Fruit fly (Drosophila melanogaster): Measurements from ENCODE around the gene CG14086.
A peak's percentile ranks its signal among the peaks of the same experiment; 100 is the strongest.

The CG14086 gene

dm6 chr3L:19280283-19280682 lies 4.7 kb downstream of the CG14086 start:
- TF ChIP-seq Hr96 (GFP tag; optimal IDR thresholded peaks at IDR 0.05) (no peak), CG11617 (GFP tag; optimal IDR thresholded peaks at IDR 0.05) (no peak), CG33017 (tag; optimal IDR thresholded peaks at IDR 0.05) (no peak), cic (GFP tag; optimal IDR thresholded peaks at IDR 0.05) (no peak), Clk (GFP tag; optimal IDR thresholded peaks at IDR 0.05) (no peak), Crg-1 (GFP tag; optimal IDR thresholded peaks at IDR 0.05) (no peak), kay (GFP tag; ENCODE audit: borderline replicate concordance) (no peak), CG7101 (tag; optimal IDR thresholded peaks at IDR 0.05) (no peak), CG1620 (GFP tag; optimal IDR thresholded peaks at IDR 0.05) (no peak), pad (GFP tag; optimal IDR thresholded peaks at IDR 0.05) (no peak), CG12768 (GFP tag; optimal IDR thresholded peaks at IDR 0.05) (no peak), tj (GFP tag; optimal IDR thresholded peaks at IDR 0.05) (no peak), CG7045 (GFP tag; optimal IDR thresholded peaks at IDR 0.05) (no peak), toe (GFP tag; optimal IDR thresholded peaks at IDR 0.05) (no peak), bab1 (GFP tag; optimal IDR thresholded peaks at IDR 0.05) (no peak), ovo (GFP tag; optimal IDR thresholded peaks at IDR 0.05) (no peak), Mnt (GFP tag; optimal IDR thresholded peaks at IDR 0.05) (no peak)

dm6 chr3L:19280700-19281099 lies 5.1 kb downstream of the CG14086 start, which contains the start of gene CG14089:
CG14089 (minus strand) TSS chr3L:19280800.
- TF ChIP-seq CG14711 (tag; optimal IDR thresholded peaks at IDR 0.05) = no peak
- TF ChIP-seq toe (GFP tag; optimal IDR thresholded peaks at IDR 0.05) = no peak
- no peak for TF ChIP-seq CG1620 (GFP tag; optimal IDR thresholded peaks at IDR 0.05)
- TF ChIP-seq CG7045 (GFP tag; optimal IDR thresholded peaks at IDR 0.05) = no peak
- no peak for TF ChIP-seq kay (GFP tag; ENCODE audit: borderline replicate concordance)
- TF ChIP-seq CG12768 (GFP tag; optimal IDR thresholded peaks at IDR 0.05) = no peak
- TF ChIP-seq Mnt (GFP tag; optimal IDR thresholded peaks at IDR 0.05) = no peak
- TF ChIP-seq CG7101 (tag; optimal IDR thresholded peaks at IDR 0.05) = no peak

dm6 chr3L:19288395-19288969 lies 12.9 kb downstream of the CG14086 start:
- no peak for TF ChIP-seq CG14711 (tag; optimal IDR thresholded peaks at IDR 0.05)
- TF ChIP-seq toe (GFP tag; optimal IDR thresholded peaks at IDR 0.05) = no peak
- peak; percentile 52 for TF ChIP-seq Mnt (GFP tag; optimal IDR thresholded peaks at IDR 0.05)
- no peak for TF ChIP-seq Crg-1 (GFP tag; optimal IDR thresholded peaks at IDR 0.05)
- TF ChIP-seq CG11617 (GFP tag; optimal IDR thresholded peaks at IDR 0.05) = peak; percentile 39
- no peak for TF ChIP-seq CG7101 (tag; optimal IDR thresholded peaks at IDR 0.05)

dm6 chr3L:19289411-19289810 lies 13.8 kb downstream of the CG14086 start:
- TF ChIP-seq cic (GFP tag; optimal IDR thresholded peaks at IDR 0.05) (no peak), Hr96 (GFP tag; optimal IDR thresholded peaks at IDR 0.05) (no peak), Crg-1 (GFP tag; optimal IDR thresholded peaks at IDR 0.05) (no peak), cnc (optimal IDR thresholded peaks at IDR 0.05) (no peak), CG12768 (GFP tag; optimal IDR thresholded peaks at IDR 0.05) (no peak), CG5204 (GFP tag; optimal IDR thresholded peaks at IDR 0.05) (no peak), Clk (GFP tag; optimal IDR thresholded peaks at IDR 0.05) (no peak), ovo (GFP tag; optimal IDR thresholded peaks at IDR 0.05) (no peak), CG7045 (GFP tag; optimal IDR thresholded peaks at IDR 0.05) (no peak), CG11617 (GFP tag; optimal IDR thresholded peaks at IDR 0.05) (no peak), CG7101 (tag; optimal IDR thresholded peaks at IDR 0.05) (no peak), CG1620 (GFP tag; optimal IDR thresholded peaks at IDR 0.05) (no peak), CG33017 (tag; optimal IDR thresholded peaks at IDR 0.05) (no peak), bab1 (GFP tag; optimal IDR thresholded peaks at IDR 0.05) (no peak), kay (GFP tag; ENCODE audit: borderline replicate concordance) (no peak), CG14711 (tag; optimal IDR thresholded peaks at IDR 0.05) (no peak), tj (GFP tag; optimal IDR thresholded peaks at IDR 0.05) (no peak), Mnt (GFP tag; optimal IDR thresholded peaks at IDR 0.05) (no peak), toe (GFP tag; optimal IDR thresholded peaks at IDR 0.05) (no peak), pad (GFP tag; optimal IDR thresholded peaks at IDR 0.05) (no peak)

- TF ChIP-seq CG7045 (GFP tag; optimal IDR thresholded peaks at IDR 0.05) = no peak
Observed at dm6 chr3L:19291465-19292413, 16.1 kb downstream of the CG14086 start.

dm6 chr3L:19292440-19293175 lies 17.0 kb downstream of the CG14086 start, which contains the start of gene Gbs-76A:
Gbs-76A (minus strand) TSS chr3L:19292766.
- TF ChIP-seq bab1 (GFP tag; optimal IDR thresholded peaks at IDR 0.05) (peak; percentile 40), Mnt (GFP tag; optimal IDR thresholded peaks at IDR 0.05) (no peak), CG7045 (GFP tag; optimal IDR thresholded peaks at IDR 0.05) (peak; percentile 80), CG5204 (GFP tag; optimal IDR thresholded peaks at IDR 0.05) (no peak), pad (GFP tag; optimal IDR thresholded peaks at IDR 0.05) (peak; percentile 68), Crg-1 (GFP tag; optimal IDR thresholded peaks at IDR 0.05) (no peak), CG12768 (GFP tag; optimal IDR thresholded peaks at IDR 0.05) (peak; percentile 63), kay (GFP tag; ENCODE audit: borderline replicate concordance) (peak; percentile 81), CG33017 (tag; optimal IDR thresholded peaks at IDR 0.05) (peak; percentile 89), CG14711 (tag; optimal IDR thresholded peaks at IDR 0.05) (peak; percentile 64), tj (GFP tag; optimal IDR thresholded peaks at IDR 0.05) (peak; percentile 33), CG7101 (tag; optimal IDR thresholded peaks at IDR 0.05) (peak; percentile 79), ovo (GFP tag; optimal IDR thresholded peaks at IDR 0.05) (peak; percentile 39), CG1620 (GFP tag; optimal IDR thresholded peaks at IDR 0.05) (no peak), CG11617 (GFP tag; optimal IDR thresholded peaks at IDR 0.05) (peak; percentile 79), cic (GFP tag; optimal IDR thresholded peaks at IDR 0.05) (no peak)

Data from whole organism, adult.